Fruit fly (Drosophila melanogaster) whole organism, adult: Measurements from ENCODE around the gene Pak3.

Experiments used
- CG1620 ChIP-seq: fragments of 200-800 bp; sonication (Bioruptor generic); optimal IDR thresholded peaks from 2 replicates; lab custom pipeline; 2016; ENCODE audit warnings: missing biosample characterization, missing genetic modification characterization
- CG7045 ChIP-seq: fragments of 200-800 bp; sonication (Bioruptor generic); optimal IDR thresholded peaks from 2 replicates; lab custom pipeline; 2017; ENCODE audit warnings: missing biosample characterization, mild to moderate bottlenecking, missing genetic modification characterization
- cic ChIP-seq: fragments of 200-800 bp; sonication (Bioruptor generic); optimal IDR thresholded peaks from 2 replicates; lab custom pipeline; 2017; ENCODE audit warnings: missing biosample characterization, mild to moderate bottlenecking, missing genetic modification characterization, moderate library complexity
- kay ChIP-seq: fragments of 200-800 bp; sonication (Bioruptor generic); peaks from one replicate; lab custom pipeline; 2016; ENCODE audit warnings: missing biosample characterization, missing genetic modification characterization, borderline replicate concordance

- TF ChIP-seq kay = no peak
- no peak for TF ChIP-seq cic (GFP tag; lab: Kevin White, UChicago)
- TF ChIP-seq CG7045 (GFP tag; lab: Kevin White, UChicago) = no peak
- TF ChIP-seq CG1620 = no peak
Measured at dm6 chr3R:16423323-16423722, 30.3 kb downstream of the Pak3 start.
